Worm (Caenorhabditis elegans) whole organism, L4/young adult: ENCODE data around the gene cyp-35B2.

Experiments used
- W03F9.2 ChIP-seq: fragments of 150-350 bp; optimal IDR thresholded peaks from 2 replicates; lab custom pipeline; 2014; ENCODE audit warnings: missing biosample characterization, missing genetic modification characterization
- dao-5 ChIP-seq: sonication (generic microtip); optimal IDR thresholded peaks from 2 replicates; lab custom pipeline; 2016; ENCODE audit warnings: missing genotype, missing genetic modification characterization, moderate library complexity, missing compliant biosample characterization
- him-1 ChIP-seq: sonication (generic microtip); optimal IDR thresholded peaks from 2 replicates; lab custom pipeline; 2016; ENCODE audit warnings: missing genotype, missing genetic modification reagents, missing genetic modification characterization, missing compliant biosample characterization

DNA sequence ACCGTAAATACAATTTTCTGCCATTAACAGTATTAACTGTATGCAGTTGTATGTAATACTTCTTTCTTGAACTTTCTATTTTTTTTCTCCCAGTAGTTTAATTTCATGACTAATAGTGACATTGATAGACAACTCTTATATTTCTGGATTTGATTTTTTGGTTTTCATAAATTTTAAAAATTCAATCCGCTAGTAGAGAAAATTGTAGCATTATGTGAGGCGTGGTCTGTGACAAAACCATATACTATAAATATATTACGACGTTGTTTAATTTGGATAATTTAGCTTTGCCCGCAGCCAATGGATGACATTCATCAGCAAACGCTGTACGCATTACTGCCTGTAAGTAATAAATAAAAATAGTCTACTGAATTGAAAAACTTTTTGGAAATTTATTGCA is 12.9 kb upstream of the cyp-35B2 start, which contains the start of gene srx-64:
- no peak for TF ChIP-seq him-1 (tag; lab: Kevin White, UChicago)
- no peak for TF ChIP-seq W03F9.2 (tag; lab: Kevin White, UChicago)
- no peak for TF ChIP-seq dao-5 (tag; lab: Kevin White, UChicago)
